Fruit fly (Drosophila melanogaster) Kc167 (cell line): Measurements from ENCODE around the gene AdamTS-A.

Experiments used
- Myc ChIP-seq: fragments of >200 bp; optimal IDR thresholded peaks from 2 replicates; lab custom pipeline; 2017; ENCODE audit warnings: missing external identifiers
- h ChIP-seq: fragments of >200 bp; optimal IDR thresholded peaks from 3 replicates; lab custom pipeline; 2018; ENCODE audit warnings: missing external identifiers
- ttk ChIP-seq: sonication (Bioruptor generic); optimal IDR thresholded peaks from 2 replicates; lab custom pipeline; 2017; ENCODE audit warnings: missing external identifiers

dm6 chr3R:15513208-15513607 is 37.2 kb upstream of the AdamTS-A start:
- TF ChIP-seq ttk (no peak), h (lab: Kevin White, UChicago) (no peak), Myc (no peak)
